Worm (Caenorhabditis elegans) whole organism, L2 larva: ENCODE measurements around the gene T26C5.2.

Experiments used
- C34F6.9 ChIP-seq: fragments of 150-350 bp; optimal IDR thresholded peaks from 2 replicates; lab custom pipeline; 2014; ENCODE audit warnings: missing biosample characterization, missing genetic modification characterization
- F13H6.1 ChIP-seq: sonication (generic microtip); optimal IDR thresholded peaks from 2 replicates; lab custom pipeline; 2016; ENCODE audit warnings: missing genetic modification characterization, missing compliant biosample characterization
- R02D3.7 ChIP-seq: fragments of 150-350 bp; optimal IDR thresholded peaks from 2 replicates; lab custom pipeline; 2014; ENCODE audit warnings: missing biosample characterization, missing genetic modification characterization
- ZK546.5 ChIP-seq: sonication (generic microtip); optimal IDR thresholded peaks from 2 replicates; lab custom pipeline; 2017; ENCODE audit warnings: missing biosample characterization, missing genetic modification characterization
- alr-1 ChIP-seq: fragments of 150-350 bp; optimal IDR thresholded peaks from 2 replicates; lab custom pipeline; 2014; ENCODE audit warnings: missing biosample characterization, missing genetic modification characterization
- aly-2 ChIP-seq: fragments of 150-350 bp; optimal IDR thresholded peaks from 2 replicates; lab custom pipeline; 2014; ENCODE audit warnings: missing biosample characterization, missing genetic modification characterization
- ama-1 ChIP-seq: fragments of 150-350 bp; optimal IDR thresholded peaks from 2 replicates; lab custom pipeline; 2018; ENCODE audit warnings: inconsistent platforms
- blmp-1 ChIP-seq: sonication (generic microtip); optimal IDR thresholded peaks from 2 replicates; lab custom pipeline; 2017; ENCODE audit warnings: missing genetic modification characterization, mild to moderate bottlenecking, missing compliant biosample characterization, antibody characterized with exemption, moderate library complexity; ENCODE audit not compliant: insufficient read depth
- ceh-16 ChIP-seq: fragments of 150-350 bp; optimal IDR thresholded peaks from 2 replicates; lab custom pipeline; 2014; ENCODE audit warnings: missing biosample characterization, missing genetic modification characterization
- ceh-82 ChIP-seq: fragments of 150-350 bp; optimal IDR thresholded peaks from 2 replicates; lab custom pipeline; 2014; ENCODE audit warnings: missing biosample characterization, missing genetic modification characterization
- crh-2 ChIP-seq: sonication (generic microtip); optimal IDR thresholded peaks from 2 replicates; lab custom pipeline; 2017; ENCODE audit warnings: missing biosample characterization, missing genetic modification characterization
- dmd-4 ChIP-seq: sonication (generic microtip); optimal IDR thresholded peaks from 2 replicates; lab custom pipeline; 2017; ENCODE audit warnings: missing biosample characterization, missing genetic modification characterization
- egl-27 ChIP-seq: sonication (generic microtip); optimal IDR thresholded peaks from 3 replicates; lab custom pipeline; 2017; ENCODE audit warnings: missing biosample characterization, missing genetic modification reagents, missing genetic modification characterization
- elt-1 ChIP-seq: fragments of 150-350 bp; optimal IDR thresholded peaks from 2 replicates; lab custom pipeline; 2014; ENCODE audit warnings: missing biosample characterization, missing genetic modification characterization
- elt-3 ChIP-seq: sonication (generic microtip); optimal IDR thresholded peaks from 2 replicates; lab custom pipeline; 2017; ENCODE audit warnings: missing biosample characterization, missing genetic modification characterization
- fos-1 ChIP-seq: fragments of 150-350 bp; optimal IDR thresholded peaks from 2 replicates; lab custom pipeline; 2014; ENCODE audit warnings: missing biosample characterization, missing genetic modification characterization
- gmeb-1 ChIP-seq: fragments of 150-350 bp; optimal IDR thresholded peaks from 2 replicates; lab custom pipeline; 2014; ENCODE audit warnings: missing biosample characterization, missing genetic modification characterization
- lin-11 ChIP-seq: fragments of 150-350 bp; sonication (generic microtip); optimal IDR thresholded peaks from 2 replicates; lab custom pipeline; 2014; ENCODE audit warnings: missing biosample characterization, missing genetic modification characterization, inconsistent platforms, mixed read lengths
- lin-13 ChIP-seq: fragments of 150-350 bp; optimal IDR thresholded peaks from 2 replicates; lab custom pipeline; 2014; ENCODE audit warnings: missing biosample characterization, missing genetic modification reagents, missing genetic modification characterization
- lin-39 ChIP-seq: fragments of 150-350 bp; optimal IDR thresholded peaks from 2 replicates; lab custom pipeline; 2014; ENCODE audit warnings: missing biosample characterization, missing genetic modification reagents, missing genetic modification characterization
- lsy-2 ChIP-seq, 2 experiments: fragments of 150-350 bp in 1 of 2; sonication (generic microtip) in 1 of 2; optimal IDR thresholded peaks; 2 replicates each; lab custom pipeline; 2014 to 2017; ENCODE audit warnings: missing biosample characterization in 2 of 2, missing genetic modification characterization in 2 of 2
- mab-5 ChIP-seq: fragments of 150-350 bp; optimal IDR thresholded peaks from 2 replicates; lab custom pipeline; 2014; ENCODE audit warnings: missing biosample characterization, missing genetic modification characterization
- mbf-1 ChIP-seq: sonication (generic microtip); optimal IDR thresholded peaks from 2 replicates; lab custom pipeline; 2017; ENCODE audit warnings: missing biosample characterization, missing genetic modification characterization
- mdl-1 ChIP-seq, 2 experiments: fragments of 150-350 bp in 1 of 2; sonication (generic microtip) in 1 of 2; optimal IDR thresholded peaks; 2 replicates each; lab custom pipeline; 2017; ENCODE audit warnings: missing biosample characterization in 2 of 2, missing genetic modification characterization in 2 of 2
- nhr-10 ChIP-seq: sonication (generic microtip); optimal IDR thresholded peaks from 2 replicates; lab custom pipeline; 2017; ENCODE audit warnings: missing biosample characterization, missing genetic modification characterization
- nhr-129 ChIP-seq: fragments of 150-350 bp; optimal IDR thresholded peaks from 2 replicates; lab custom pipeline; 2014; ENCODE audit warnings: missing biosample characterization, missing genetic modification characterization
- nhr-21 ChIP-seq: fragments of 150-350 bp; optimal IDR thresholded peaks from 2 replicates; lab custom pipeline; 2014; ENCODE audit warnings: missing biosample characterization, missing genetic modification characterization
- nhr-237 ChIP-seq: fragments of 150-350 bp; optimal IDR thresholded peaks from 2 replicates; lab custom pipeline; 2014; ENCODE audit warnings: missing biosample characterization, missing genetic modification characterization
- nhr-77 ChIP-seq: fragments of 150-350 bp; optimal IDR thresholded peaks from 2 replicates; lab custom pipeline; 2014; ENCODE audit warnings: missing biosample characterization, missing genetic modification characterization
- peb-1 ChIP-seq: fragments of 150-350 bp; optimal IDR thresholded peaks from 2 replicates; lab custom pipeline; 2014; ENCODE audit warnings: missing biosample characterization, missing genetic modification characterization
- sem-4 ChIP-seq: fragments of 150-350 bp; optimal IDR thresholded peaks from 2 replicates; lab custom pipeline; 2014; ENCODE audit warnings: missing biosample characterization, missing genetic modification reagents, missing genetic modification characterization
- skn-1 ChIP-seq: sonication (generic microtip); optimal IDR thresholded peaks from 2 replicates; lab custom pipeline; 2017; ENCODE audit warnings: missing biosample characterization, missing genetic modification characterization
- sma-3 ChIP-seq: sonication (generic microtip); optimal IDR thresholded peaks from 2 replicates; lab custom pipeline; 2016; ENCODE audit warnings: missing genetic modification reagents, missing genetic modification characterization, missing compliant biosample characterization
- sma-9 ChIP-seq, 2 experiments: fragments of 150-350 bp in 1 of 2; sonication (generic microtip) in 1 of 2; optimal IDR thresholded peaks; 2 replicates each; lab custom pipeline; 2014 to 2016; ENCODE audit warnings: missing genetic modification characterization in 2 of 2, mild to moderate bottlenecking in 1 of 2, missing biosample characterization in 1 of 2, missing compliant biosample characterization in 1 of 2, missing genetic modification reagents in 1 of 2, moderate library complexity in 1 of 2
- snpc-4 ChIP-seq: fragments of 150-350 bp; optimal IDR thresholded peaks from 2 replicates; lab custom pipeline; 2014; ENCODE audit warnings: missing biosample characterization, missing genetic modification characterization
- unc-39 ChIP-seq: fragments of 150-350 bp; optimal IDR thresholded peaks from 2 replicates; lab custom pipeline; 2014; ENCODE audit warnings: missing biosample characterization, missing genetic modification characterization
- unc-55 ChIP-seq: fragments of 150-350 bp; sonication (generic microtip); optimal IDR thresholded peaks from 3 replicates; lab custom pipeline; 2014; ENCODE audit warnings: missing biosample characterization, missing genetic modification reagents, missing genetic modification characterization
- unc-62 ChIP-seq: fragments of 150-350 bp; optimal IDR thresholded peaks from 2 replicates; lab custom pipeline; 2014; ENCODE audit warnings: missing biosample characterization, missing genetic modification reagents, missing genetic modification characterization
- ztf-1 ChIP-seq: fragments of 200-800 bp; sonication (Bioruptor generic); conservative IDR thresholded peaks from 2 replicates; pipeline ENCODE4 v1.3.6; 2022; ENCODE audit warnings: missing genetic modification characterization, missing compliant biosample characterization
- ztf-4 ChIP-seq: fragments of 150-350 bp; optimal IDR thresholded peaks from 2 replicates; lab custom pipeline; 2014; ENCODE audit warnings: missing biosample characterization, missing genetic modification characterization

The T26C5.2 gene

ce11 chrII:9261931-9262562, 29.0 kb downstream of the T26C5.2 start, which contains the start of gene aqp-2 (continued):
- TF ChIP-seq gmeb-1 (tag; lab: Kevin White, UChicago) (no peak), lin-11 (tag; lab: Kevin White, UChicago) (no peak), alr-1 (tag; lab: Kevin White, UChicago) (no peak), R02D3.7 (no peak), snpc-4 (tag; lab: Kevin White, UChicago) (no peak), peb-1 (tag; lab: Kevin White, UChicago) (no peak), aly-2 (tag; lab: Kevin White, UChicago) (no peak), egl-27 (tag; lab: Kevin White, UChicago) (no peak), nhr-21 (tag; lab: Kevin White, UChicago) (no peak)

- no peak for TF ChIP-seq fos-1
- no peak for TF ChIP-seq mbf-1 (tag; lab: Kevin White, UChicago)
- TF ChIP-seq blmp-1 (tag; lab: Kevin White, UChicago): no peak
- no peak for TF ChIP-seq sma-3 (GFP tag; lab: Kevin White, UChicago)
- TF ChIP-seq nhr-129: no peak
- no peak for TF ChIP-seq ztf-1 (GFP tag; lab: Robert Waterston, UW)
- TF ChIP-seq unc-62 (GFP tag; lab: Kevin White, UChicago): no peak
- TF ChIP-seq F13H6.1: no peak
- no peak for TF ChIP-seq R02D3.7
- no peak for TF ChIP-seq lin-39 (tag; lab: Kevin White, UChicago)
- no peak for TF ChIP-seq snpc-4 (tag; lab: Kevin White, UChicago)
- TF ChIP-seq gmeb-1 (tag; lab: Kevin White, UChicago): no peak
- no peak for TF ChIP-seq nhr-77 (tag; lab: Kevin White, UChicago)
- no peak for TF ChIP-seq C34F6.9 (tag; lab: Kevin White, UChicago)
- TF ChIP-seq elt-3 (tag; lab: Kevin White, UChicago): no peak
- TF ChIP-seq sem-4 (tag; lab: Kevin White, UChicago): no peak
- no peak for TF ChIP-seq nhr-21 (tag; lab: Kevin White, UChicago)
- no peak for TF ChIP-seq skn-1
- TF ChIP-seq ceh-16 (tag; lab: Kevin White, UChicago): no peak
Measured at ce11 chrII:9262845-9263402, 29.9 kb downstream of the T26C5.2 start.

- TF ChIP-seq nhr-129 (peak; percentile 22), ZK546.5 (tag; lab: Kevin White, UChicago) (no peak), sma-9 (GFP tag; optimal IDR thresholded peaks at IDR 0.05; lab: Kevin White, UChicago) (peak; percentile 17), sma-9 (tag; optimal IDR thresholded peaks at IDR 0.05; lab: Kevin White, UChicago) (no peak), ceh-16 (tag; lab: Kevin White, UChicago) (no peak), lsy-2 (tag; optimal IDR thresholded peaks at IDR 0.05; lab: Kevin White, UChicago) (peak in 1 of 2 experiments; percentile 49), lin-13 (GFP tag; lab: Kevin White, UChicago) (no peak), C34F6.9 (tag; lab: Kevin White, UChicago) (peak; percentile 53)
- TF ChIP-seq, all 48 proteins: peak for 4
Measured at ce11 chrII:9263784-9264183, 30.8 kb downstream of the T26C5.2 start.

ce11 chrII:9264689-9265278, 31.8 kb downstream of the T26C5.2 start:
- TF ChIP-seq unc-55 (GFP tag; lab: Kevin White, UChicago): peak; percentile 54
- TF ChIP-seq nhr-10 (tag; lab: Kevin White, UChicago): no peak
- TF ChIP-seq lin-13 (GFP tag; lab: Kevin White, UChicago): no peak
- TF ChIP-seq nhr-77 (tag; lab: Kevin White, UChicago): no peak
- TF ChIP-seq nhr-129: peak; percentile 64
- TF ChIP-seq nhr-237: no peak
- TF ChIP-seq fos-1: no peak
- TF ChIP-seq elt-3 (tag; lab: Kevin White, UChicago): no peak
- peak; percentile 50 for TF ChIP-seq F13H6.1
- TF ChIP-seq unc-62 (GFP tag; lab: Kevin White, UChicago): no peak
- TF ChIP-seq ama-1: no peak
- TF ChIP-seq peb-1 (tag; lab: Kevin White, UChicago): no peak
- no peak for TF ChIP-seq skn-1
- no peak for TF ChIP-seq ztf-1 (GFP tag; lab: Robert Waterston, UW)
- TF ChIP-seq mab-5 (tag; lab: Kevin White, UChicago): peak; percentile 83
- peak in 1 of 2 experiments; percentile 51 for TF ChIP-seq lsy-2 (tag; optimal IDR thresholded peaks at IDR 0.05; lab: Kevin White, UChicago)
- no peak for TF ChIP-seq elt-1
- TF ChIP-seq sma-3 (GFP tag; lab: Kevin White, UChicago): no peak
- no peak for TF ChIP-seq unc-39 (tag; lab: Kevin White, UChicago)
- no peak for TF ChIP-seq dmd-4 (tag; lab: Kevin White, UChicago)
- TF ChIP-seq sem-4 (tag; lab: Kevin White, UChicago): peak; percentile 28
- no peak for TF ChIP-seq lin-11 (tag; lab: Kevin White, UChicago)
- TF ChIP-seq ZK546.5 (tag; lab: Kevin White, UChicago): no peak
- no peak for TF ChIP-seq mdl-1 (tag; optimal IDR thresholded peaks at IDR 0.05; lab: Kevin White, UChicago)
- TF ChIP-seq C34F6.9 (tag; lab: Kevin White, UChicago): peak; percentile 57
- TF ChIP-seq crh-2 (tag; lab: Kevin White, UChicago): peak; percentile 52
- TF ChIP-seq ceh-16 (tag; lab: Kevin White, UChicago): no peak
- TF ChIP-seq mbf-1 (tag; lab: Kevin White, UChicago): no peak
- no peak for TF ChIP-seq ceh-82
- peak; percentile 5 for TF ChIP-seq egl-27 (tag; lab: Kevin White, UChicago)
- TF ChIP-seq aly-2 (tag; lab: Kevin White, UChicago): no peak
- no peak for TF ChIP-seq alr-1 (tag; lab: Kevin White, UChicago)
- no peak for TF ChIP-seq ztf-4 (tag; lab: Kevin White, UChicago)
- no peak for TF ChIP-seq R02D3.7
- TF ChIP-seq sma-9 (GFP tag; optimal IDR thresholded peaks at IDR 0.05; lab: Kevin White, UChicago): peak; percentile 28
- no peak for TF ChIP-seq sma-9 (tag; optimal IDR thresholded peaks at IDR 0.05; lab: Kevin White, UChicago)
